Fruit fly (Drosophila melanogaster) whole organism, embryonic: ENCODE results near the gene CG11596.

Experiments
- B-H2 ChIP-seq: fragments of 200-800 bp; sonication (Bioruptor generic); optimal IDR thresholded peaks from 2 replicates; lab custom pipeline; 2018; ENCODE audit warnings: missing biosample characterization, mild to moderate bottlenecking, missing genetic modification characterization
- BtbVII ChIP-seq: fragments of 200-800 bp; sonication (Bioruptor generic); optimal IDR thresholded peaks from 3 replicates; lab custom pipeline; 2017; ENCODE audit warnings: missing biosample characterization, mild to moderate bottlenecking, missing genetic modification characterization
- CG10321 ChIP-seq: fragments of 200-800 bp; sonication (Bioruptor generic); IDR thresholded peaks from 2 replicates; pipeline ENCODE4 v1.3.6; 2022; ENCODE audit warnings: missing biosample characterization, missing genetic modification characterization
- CG10959 ChIP-seq: fragments of 200-800 bp; sonication (Bioruptor generic); IDR thresholded peaks from 2 replicates; pipeline ENCODE4 v1.3.6; 2022; ENCODE audit warnings: missing biosample characterization, missing genetic modification characterization
- CG11085 ChIP-seq: fragments of 200-800 bp; sonication (Bioruptor generic); IDR thresholded peaks from 2 replicates; pipeline ENCODE4 v1.3.6; 2022; ENCODE audit warnings: missing biosample characterization, missing genetic modification characterization
- CG12071 ChIP-seq: fragments of 200-800 bp; sonication (Bioruptor generic); optimal IDR thresholded peaks from 3 replicates; lab custom pipeline; 2018; ENCODE audit warnings: missing biosample characterization, mild to moderate bottlenecking, missing genetic modification characterization
- CG12769 ChIP-seq: fragments of 200-800 bp; sonication (Bioruptor generic); optimal IDR thresholded peaks from 2 replicates; lab custom pipeline; 2019; ENCODE audit warnings: missing biosample characterization, mild to moderate bottlenecking, missing genetic modification characterization, moderate library complexity
- CG14667 ChIP-seq: fragments of 200-800 bp; sonication (Bioruptor generic); IDR thresholded peaks from 2 replicates; pipeline ENCODE4 v1.3.6; 2022; ENCODE audit warnings: missing biosample characterization, missing genetic modification characterization
- CG14965 ChIP-seq: fragments of 200-800 bp; sonication (Bioruptor generic); optimal IDR thresholded peaks from 2 replicates; lab custom pipeline; 2016; ENCODE audit warnings: missing biosample characterization, missing genetic modification characterization, borderline replicate concordance
- CG18262 ChIP-seq: fragments of 200-800 bp; optimal IDR thresholded peaks from 3 replicates; lab custom pipeline; 2019; ENCODE audit warnings: missing biosample characterization, mild to moderate bottlenecking, missing genetic modification characterization, moderate library complexity
- CG2712 ChIP-seq: fragments of 200-800 bp; optimal IDR thresholded peaks from 3 replicates; lab custom pipeline; 2019; ENCODE audit warnings: missing biosample characterization, mild to moderate bottlenecking, missing genetic modification characterization, moderate library complexity
- CG42726 ChIP-seq: fragments of 200-800 bp; sonication (Bioruptor generic); IDR thresholded peaks from 2 replicates; pipeline ENCODE4 v1.3.6; 2022; ENCODE audit warnings: missing biosample characterization, missing genetic modification characterization; ENCODE audit not compliant: partially characterized antibody
- CG4360 ChIP-seq: fragments of 200-800 bp; sonication (Bioruptor generic); IDR thresholded peaks from 2 replicates; pipeline ENCODE4 v1.3.6; 2022; ENCODE audit warnings: missing biosample characterization, missing genetic modification characterization
- CG7372 ChIP-seq: fragments of 200-800 bp; sonication (Bioruptor generic); IDR thresholded peaks from 2 replicates; pipeline ENCODE4 v1.3.6; 2022; ENCODE audit warnings: missing biosample characterization, missing genetic modification characterization
- CG9609 ChIP-seq: fragments of 200-800 bp; sonication (Bioruptor generic); optimal IDR thresholded peaks from 3 replicates; lab custom pipeline; 2016; ENCODE audit warnings: missing biosample characterization, missing genetic modification characterization
- CG9727 ChIP-seq: fragments of 200-800 bp; sonication (Bioruptor generic); optimal IDR thresholded peaks from 3 replicates; lab custom pipeline; 2017; ENCODE audit warnings: missing biosample characterization, mild to moderate bottlenecking, missing genetic modification characterization
- CG9817 ChIP-seq: fragments of 200-800 bp; sonication (Bioruptor generic); optimal IDR thresholded peaks from 2 replicates; lab custom pipeline; 2018; ENCODE audit warnings: missing biosample characterization, mild to moderate bottlenecking, missing genetic modification characterization, moderate library complexity
- CG9876 ChIP-seq: fragments of 200-800 bp; sonication (Bioruptor generic); optimal IDR thresholded peaks from 2 replicates; lab custom pipeline; 2016; ENCODE audit warnings: missing biosample characterization, missing genetic modification characterization
- Dp ChIP-seq: fragments of 200-800 bp; sonication (Bioruptor generic); optimal IDR thresholded peaks from 2 replicates; lab custom pipeline; 2018; ENCODE audit warnings: missing biosample characterization, mild to moderate bottlenecking, missing genetic modification characterization, moderate library complexity
- Ets97D ChIP-seq: fragments of 200-800 bp; sonication (Bioruptor generic); optimal IDR thresholded peaks from 3 replicates; lab custom pipeline; 2016; ENCODE audit warnings: missing biosample characterization, missing genetic modification characterization
- NC2β ChIP-seq: fragments of 200-800 bp; sonication (Bioruptor generic); optimal IDR thresholded peaks from 2 replicates; lab custom pipeline; 2016; ENCODE audit warnings: missing biosample characterization, missing genetic modification characterization
- Oaz ChIP-seq: fragments of 200-800 bp; sonication (Bioruptor generic); IDR thresholded peaks from 2 replicates; pipeline ENCODE4 v1.3.6; 2022; ENCODE audit warnings: missing biosample characterization, missing genetic modification characterization
- Pdp1 ChIP-seq, 2 experiments: fragments of 200-800 bp; sonication (Bioruptor generic); optimal IDR thresholded peaks; 3 replicates each; lab custom pipeline; 2016; ENCODE audit warnings: missing biosample characterization in 2 of 2, missing genetic modification characterization in 2 of 2, mild to moderate bottlenecking in 1 of 2, moderate library complexity in 1 of 2
- Ssrp ChIP-seq: fragments of 200-800 bp; sonication (Bioruptor generic); optimal IDR thresholded peaks from 2 replicates; lab custom pipeline; 2018; ENCODE audit warnings: missing biosample characterization, mild to moderate bottlenecking, missing genetic modification characterization, moderate library complexity
- br ChIP-seq: fragments of >200 bp; optimal IDR thresholded peaks from 2 replicates; lab custom pipeline; 2017
- btn ChIP-seq: fragments of 200-800 bp; sonication (Bioruptor generic); optimal IDR thresholded peaks from 2 replicates; lab custom pipeline; 2016; ENCODE audit warnings: missing biosample characterization, missing genetic modification characterization
- cato ChIP-seq: fragments of 200-800 bp; sonication (Bioruptor generic); optimal IDR thresholded peaks from 2 replicates; lab custom pipeline; 2016; ENCODE audit warnings: missing biosample characterization, missing genetic modification characterization, borderline replicate concordance
- caup ChIP-seq: fragments of 200-800 bp; sonication (Bioruptor generic); optimal IDR thresholded peaks from 3 replicates; lab custom pipeline; 2017; ENCODE audit warnings: missing biosample characterization, mild to moderate bottlenecking, missing genetic modification characterization, moderate library complexity; ENCODE audit not compliant: severe bottlenecking
- danr ChIP-seq: fragments of 200-800 bp; sonication (Bioruptor generic); IDR thresholded peaks from 2 replicates; pipeline ENCODE4 v1.3.6; 2022; ENCODE audit warnings: missing biosample characterization, missing genetic modification characterization
- disco-r ChIP-seq: fragments of 200-800 bp; sonication (Bioruptor generic); optimal IDR thresholded peaks from 2 replicates; lab custom pipeline; 2016; ENCODE audit warnings: missing biosample characterization, missing genetic modification characterization
- dm ChIP-seq: fragments of 200-800 bp; sonication (Bioruptor generic); optimal IDR thresholded peaks from 3 replicates; lab custom pipeline; 2016; ENCODE audit warnings: missing biosample characterization, missing genetic modification characterization
- dpn ChIP-seq, 2 experiments: fragments of 200-800 bp; sonication (Bioruptor generic); optimal IDR thresholded peaks; 3 replicates each; lab custom pipeline; 2016; ENCODE audit warnings: missing biosample characterization in 2 of 2, missing genetic modification characterization in 2 of 2
- dysf ChIP-seq: fragments of 200-800 bp; sonication (Bioruptor generic); IDR thresholded peaks from 3 replicates; pipeline ENCODE4 v1.3.6; 2022; ENCODE audit warnings: missing biosample characterization, missing genetic modification characterization
- fd3F ChIP-seq: fragments of 200-800 bp; sonication (Bioruptor generic); optimal IDR thresholded peaks from 2 replicates; lab custom pipeline; 2018; ENCODE audit warnings: missing biosample characterization, mild to moderate bottlenecking, missing genetic modification characterization, moderate library complexity
- gro ChIP-seq: fragments of 200-800 bp; sonication (Bioruptor generic); optimal IDR thresholded peaks from 2 replicates; lab custom pipeline; 2016; ENCODE audit warnings: missing biosample characterization, missing genetic modification characterization
- gsb-n ChIP-seq: fragments of 200-800 bp; sonication (Bioruptor generic); optimal IDR thresholded peaks from 3 replicates; lab custom pipeline; 2018; ENCODE audit warnings: missing biosample characterization, mild to moderate bottlenecking, missing genetic modification characterization
- hb ChIP-seq: fragments of 200-800 bp; sonication (Bioruptor generic); IDR thresholded peaks from 3 replicates; pipeline ENCODE4 v1.3.6; 2022; ENCODE audit warnings: missing biosample characterization, missing genetic modification characterization; ENCODE audit not compliant: partially characterized antibody
- lbe ChIP-seq: fragments of 200-800 bp; sonication (Bioruptor generic); optimal IDR thresholded peaks from 2 replicates; lab custom pipeline; 2016; ENCODE audit warnings: missing biosample characterization, mild to moderate bottlenecking, missing genetic modification characterization
- lola ChIP-seq, 3 experiments: fragments of >200 bp in 2 of 3; fragments of 200-800 bp in 1 of 3; sonication (Bioruptor generic) in 1 of 3; optimal IDR thresholded peaks; 2 replicates each; lab custom pipeline; 2017 to 2019; ENCODE audit warnings: missing biosample characterization in 3 of 3, missing genetic modification characterization in 3 of 3, mild to moderate bottlenecking in 1 of 3, moderate library complexity in 1 of 3
- oc ChIP-seq: fragments of 200-800 bp; sonication (Bioruptor generic); optimal IDR thresholded peaks from 2 replicates; lab custom pipeline; 2018; ENCODE audit warnings: missing biosample characterization, mild to moderate bottlenecking, missing genetic modification characterization, moderate library complexity
- pb ChIP-seq: fragments of 200-800 bp; sonication (Bioruptor generic); optimal IDR thresholded peaks from 3 replicates; lab custom pipeline; 2016; ENCODE audit warnings: missing biosample characterization, missing genetic modification characterization
- rib ChIP-seq: fragments of 200-800 bp; sonication (Bioruptor generic); IDR thresholded peaks from 2 replicates; pipeline ENCODE4 v1.3.6; 2022; ENCODE audit warnings: missing biosample characterization, missing genetic modification characterization
- sob ChIP-seq: fragments of 200-800 bp; sonication (Bioruptor generic); IDR thresholded peaks from 2 replicates; pipeline ENCODE4 v1.3.6; 2022; ENCODE audit warnings: missing biosample characterization, missing genetic modification characterization
- tll ChIP-seq, 2 experiments: fragments of 200-800 bp in 1 of 2; fragments of >200 bp in 1 of 2; sonication (Bioruptor generic) in 1 of 2; optimal IDR thresholded peaks; 2 replicates each; lab custom pipeline; 2017 to 2019; ENCODE audit warnings: missing biosample characterization in 2 of 2, missing genetic modification characterization in 2 of 2, mild to moderate bottlenecking in 1 of 2, moderate library complexity in 1 of 2
- trem ChIP-seq: fragments of 200-800 bp; optimal IDR thresholded peaks from 3 replicates; lab custom pipeline; 2019; ENCODE audit warnings: missing biosample characterization, mild to moderate bottlenecking, missing genetic modification characterization, moderate library complexity
- trh ChIP-seq: fragments of 200-800 bp; sonication (Bioruptor generic); optimal IDR thresholded peaks from 2 replicates; lab custom pipeline; 2016; ENCODE audit warnings: missing biosample characterization, missing genetic modification characterization
- zfh1 ChIP-seq: fragments of 200-800 bp; sonication (Bioruptor generic); IDR thresholded peaks from 3 replicates; pipeline ENCODE4 v1.3.6; 2022; ENCODE audit warnings: missing biosample characterization, missing genetic modification characterization
- zfh2 ChIP-seq: fragments of 200-800 bp; sonication (Bioruptor generic); optimal IDR thresholded peaks from 2 replicates; lab custom pipeline; 2016; ENCODE audit warnings: missing biosample characterization, missing genetic modification characterization

CG11596 gene

DNA sequence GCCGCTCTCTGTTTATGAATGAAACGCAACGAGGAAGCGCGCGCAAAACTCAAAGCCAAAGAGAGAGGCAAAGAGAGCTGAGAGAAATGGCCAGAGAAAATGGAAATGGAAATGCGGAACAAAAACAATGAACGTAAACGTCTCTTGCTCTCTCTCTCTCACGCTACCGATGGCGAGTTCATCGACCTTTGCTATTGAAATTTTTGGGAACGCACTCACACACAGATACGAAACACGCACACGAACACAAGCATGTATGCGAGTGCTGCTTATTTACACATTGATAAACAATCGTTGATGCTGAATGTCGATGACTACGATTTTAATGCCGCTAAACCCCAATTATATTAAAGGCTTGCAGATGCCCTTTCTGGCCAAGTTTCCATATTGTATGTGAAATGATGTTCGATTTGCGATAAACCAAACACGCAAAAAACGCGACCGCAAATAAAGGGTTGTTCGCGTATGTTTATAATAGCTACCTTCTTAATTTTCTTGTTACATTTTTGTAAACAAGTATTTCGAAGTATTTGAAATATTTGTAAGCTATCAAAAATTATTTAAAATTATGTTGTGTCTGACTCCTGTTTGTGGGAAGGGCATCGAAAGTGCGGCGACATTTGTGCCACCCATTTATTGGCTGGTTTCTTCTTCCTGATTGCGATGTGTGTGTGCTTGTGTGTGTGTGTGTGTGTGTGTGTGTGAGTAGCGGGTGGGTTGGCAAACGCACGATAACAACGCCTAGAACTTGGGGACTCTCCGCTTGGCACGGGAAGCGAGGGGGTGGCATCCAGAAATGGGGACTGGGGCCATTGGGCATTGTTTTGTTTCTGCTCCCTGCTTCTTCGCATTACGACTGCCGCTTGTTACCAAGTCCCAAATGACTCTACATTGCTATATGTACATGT is 16.1 kb downstream of the CG11596 start (continued):
- TF ChIP-seq cato (GFP tag; lab: Kevin White, UChicago) (peak; percentile 21), dysf (GFP tag; lab: Robert Waterston, UW) (peak; percentile 61; the same call in 2 of the 3 replicates), BtbVII (GFP tag; lab: Kevin White, UChicago) (peak; percentile 35), B-H2 (no peak), sob (GFP tag; lab: Robert Waterston, UW) (no peak; the same call in 1 of the 2 replicates), danr (GFP tag; lab: Robert Waterston, UW) (0 out of 2 replicates have a peak, but pooled peaks have one; percentile 29), trem (tag; lab: Kevin White, UChicago) (peak; percentile 32), hb (GFP tag; lab: Robert Waterston, UW) (no peak), CG10959 (no peak), CG14667 (GFP tag; lab: Robert Waterston, UW) (peak; percentile 37; the same call in 1 of the 2 replicates), CG14965 (GFP tag; lab: Kevin White, UChicago) (no peak), Oaz (GFP tag; lab: Robert Waterston, UW) (no peak), CG9609 (GFP tag; lab: Kevin White, UChicago) (peak; percentile 50), CG9817 (tag; lab: Kevin White, UChicago) (peak; percentile 57), gro (peak; percentile 76), rib (GFP tag; lab: Robert Waterston, UW) (no peak), Pdp1 (GFP tag; optimal IDR thresholded peaks at IDR 0.05; lab: Kevin White, UChicago) (peak; percentile 49 to 58), caup (GFP tag; lab: Kevin White, UChicago) (peak; percentile 5), zfh2 (peak; percentile 52), Ets97D (GFP tag; lab: Kevin White, UChicago) (peak; percentile 20), CG12071 (GFP tag; lab: Kevin White, UChicago) (peak; percentile 2), Ssrp (tag; lab: Kevin White, UChicago) (peak; percentile 79), CG4360 (GFP tag; lab: Robert Waterston, UW) (no peak), fd3F (GFP tag; lab: Kevin White, UChicago) (peak; percentile 47), zfh1 (GFP tag; lab: Robert Waterston, UW) (peak; percentile 46; the same call in 1 of the 3 replicates), CG18262 (tag; lab: Kevin White, UChicago) (peak; percentile 86), lbe (GFP tag; lab: Kevin White, UChicago) (peak; percentile 65), pb (GFP tag; lab: Kevin White, UChicago) (peak; percentile 76), CG42726 (no peak), CG10321 (GFP tag; lab: Robert Waterston, UW) (no peak), CG9727 (GFP tag; lab: Kevin White, UChicago) (peak; percentile 72), oc (tag; lab: Kevin White, UChicago) (peak; percentile 47), CG9876 (no peak), tll (GFP tag; optimal IDR thresholded peaks at IDR 0.05; lab: Kevin White, UChicago) (no peak), btn (GFP tag; lab: Kevin White, UChicago) (peak; percentile 27), trh (peak; percentile 19), CG11085 (no peak; the same call in 1 of the 2 replicates), Dp (no peak), CG2712 (tag; lab: Kevin White, UChicago) (peak; percentile 82), dpn (GFP tag; optimal IDR thresholded peaks at IDR 0.05; lab: Kevin White, UChicago) (peak; percentile 42 to 76), CG7372 (peak; percentile 37), lola (GFP tag; optimal IDR thresholded peaks at IDR 0.05; lab: Kevin White, UChicago) (peak in 1 of 3 experiments; percentile 87), dm (GFP tag; lab: Kevin White, UChicago) (peak; percentile 42), br (lab: Kevin White, UChicago) (no peak), disco-r (GFP tag; lab: Kevin White, UChicago) (peak; percentile 55), gsb-n (tag; lab: Kevin White, UChicago) (peak; percentile 77), CG12769 (peak; percentile 47), NC2β (GFP tag; lab: Kevin White, UChicago) (peak; percentile 66)
